Fruit fly (Drosophila melanogaster) whole organism, wandering third instar larva: ENCODE measurements around the gene CG14722.
A peak's percentile ranks its signal among the peaks of the same experiment; 100 is the strongest.

Experiments used
- Abd-B ChIP-seq: fragments of >200 bp; optimal IDR thresholded peaks from 2 replicates; lab custom pipeline; 2017; ENCODE audit warnings: missing biosample characterization, missing genetic modification characterization
- CG9705 ChIP-seq: fragments of 200-800 bp; sonication (Bioruptor generic); optimal IDR thresholded peaks from 2 replicates; lab custom pipeline; 2018; ENCODE audit warnings: missing biosample characterization, mild to moderate bottlenecking, missing genetic modification characterization
- CrebA ChIP-seq: fragments of 200-800 bp; sonication (Bioruptor generic); optimal IDR thresholded peaks from 2 replicates; lab custom pipeline; 2016; ENCODE audit warnings: missing biosample characterization, mild to moderate bottlenecking, missing genetic modification characterization, borderline replicate concordance
- Dif ChIP-seq: fragments of 200-275, 200-300 bp; sonication (Bioruptor generic); optimal IDR thresholded peaks from 2 replicates; lab custom pipeline; 2018; ENCODE audit warnings: missing biosample characterization, missing genetic modification characterization; ENCODE audit not compliant: partially characterized antibody
- GATAd ChIP-seq: sonication (Bioruptor generic); optimal IDR thresholded peaks from 2 replicates; lab custom pipeline; 2016; ENCODE audit warnings: missing biosample characterization, missing genetic modification characterization
- Hr78 ChIP-seq: fragments of >200 bp; optimal IDR thresholded peaks from 2 replicates; lab custom pipeline; 2017; ENCODE audit warnings: missing biosample characterization, missing genetic modification characterization
- Hr83 ChIP-seq: fragments of 200-300 bp; sonication (Bioruptor generic); optimal IDR thresholded peaks from 2 replicates; lab custom pipeline; 2016; ENCODE audit warnings: missing biosample characterization, mild to moderate bottlenecking, missing genetic modification characterization, moderate library complexity; ENCODE audit not compliant: poor library complexity, severe bottlenecking
- Jra ChIP-seq: sonication (Bioruptor generic); optimal IDR thresholded peaks from 2 replicates; lab custom pipeline; 2016; ENCODE audit warnings: missing biosample characterization, missing genetic modification characterization
- Myc ChIP-seq: fragments of >200 bp; optimal IDR thresholded peaks from 2 replicates; lab custom pipeline; 2017
- OdsH ChIP-seq: fragments of 200-800 bp; sonication (Bioruptor generic); optimal IDR thresholded peaks from 2 replicates; lab custom pipeline; 2016; ENCODE audit warnings: missing biosample characterization, mild to moderate bottlenecking, missing genetic modification characterization
- Rel ChIP-seq, 2 experiments: fragments of 200-800 bp; sonication (Bioruptor generic) in 1 of 2; optimal IDR thresholded peaks; 2 replicates in 1 of 2; 3 replicates in 1 of 2; lab custom pipeline; 2016 to 2019; ENCODE audit warnings: mild to moderate bottlenecking in 2 of 2, missing biosample characterization in 2 of 2, missing genetic modification characterization in 2 of 2, moderate library complexity in 1 of 2
- Vsx2 ChIP-seq: fragments of 200-300, 225-300 bp; sonication (Bioruptor generic); optimal IDR thresholded peaks from 2 replicates; lab custom pipeline; 2018; ENCODE audit warnings: missing biosample characterization, missing genetic modification characterization; ENCODE audit not compliant: partially characterized antibody
- dl ChIP-seq, 2 experiments: fragments of 175-275, 200-275 bp in 1 of 2; fragments of 200-275 bp in 1 of 2; sonication (Bioruptor generic); optimal IDR thresholded peaks; lab custom pipeline; 2018; ENCODE audit warnings: mild to moderate bottlenecking in 2 of 2, missing biosample characterization in 2 of 2, missing genetic modification characterization in 2 of 2, moderate library complexity in 2 of 2; ENCODE audit not compliant: partially characterized antibody in 2 of 2, insufficient read depth in 1 of 2
- ey ChIP-seq: fragments of 200-800 bp; sonication (Bioruptor generic); optimal IDR thresholded peaks from 2 replicates; lab custom pipeline; 2016; ENCODE audit warnings: missing biosample characterization, missing genetic modification characterization
- foxo ChIP-seq, 2 experiments: fragments of 200-800 bp; sonication (Bioruptor generic); optimal IDR thresholded peaks; 2 replicates in 1 of 2; 3 replicates in 1 of 2; lab custom pipeline; 2016 to 2017; ENCODE audit warnings: missing biosample characterization in 2 of 2, missing genetic modification characterization in 2 of 2
- h ChIP-seq: fragments of 200-800 bp; sonication (Bioruptor generic); optimal IDR thresholded peaks from 3 replicates; lab custom pipeline; 2016; ENCODE audit warnings: missing biosample characterization, mild to moderate bottlenecking, missing genetic modification characterization
- lola ChIP-seq: fragments of >200 bp; optimal IDR thresholded peaks from 2 replicates; lab custom pipeline; 2017; ENCODE audit warnings: missing biosample characterization, missing genetic modification characterization
- pan ChIP-seq: fragments of >200 bp; optimal IDR thresholded peaks from 2 replicates; lab custom pipeline; 2017
- psq ChIP-seq: fragments of 200-800 bp; sonication (Bioruptor generic); optimal IDR thresholded peaks from 3 replicates; lab custom pipeline; 2017; ENCODE audit warnings: missing biosample characterization, mild to moderate bottlenecking, missing genetic modification characterization, moderate library complexity
- rgr ChIP-seq: fragments of 200-800 bp; sonication (Bioruptor generic); optimal IDR thresholded peaks from 3 replicates; lab custom pipeline; 2016; ENCODE audit warnings: missing biosample characterization, mild to moderate bottlenecking, missing genetic modification characterization
- sv ChIP-seq: fragments of 200-800 bp; sonication (Bioruptor generic); optimal IDR thresholded peaks from 3 replicates; lab custom pipeline; 2016; ENCODE audit warnings: missing biosample characterization, missing genetic modification characterization
- tai ChIP-seq: sonication (Bioruptor generic); optimal IDR thresholded peaks from 2 replicates; lab custom pipeline; 2016; ENCODE audit warnings: missing biosample characterization, missing genetic modification characterization
- usp ChIP-seq: fragments of >200 bp; optimal IDR thresholded peaks from 2 replicates; lab custom pipeline; 2017; ENCODE audit warnings: missing biosample characterization, missing genetic modification characterization
- woc ChIP-seq: sonication (Bioruptor generic); optimal IDR thresholded peaks from 2 replicates; lab custom pipeline; 2016; ENCODE audit warnings: missing biosample characterization, mild to moderate bottlenecking, missing genetic modification characterization

CG14722 gene

dm6 chr3R:11711376-11711775, 30.3 kb upstream of the CG14722 start, which contains the start of gene CG14720:
TSS of gene CG14720 (plus strand) at chr3R:11711676.
- TF ChIP-seq Vsx2 = no peak

- TF ChIP-seq psq = no peak
- TF ChIP-seq tai (GFP tag; lab: Kevin White, UChicago) = no peak
- no peak for TF ChIP-seq sv (GFP tag; lab: Kevin White, UChicago)
- TF ChIP-seq usp = no peak
- no peak for TF ChIP-seq dl (GFP tag; optimal IDR thresholded peaks at IDR 0.05; lab: Kevin White, UChicago; ENCODE audit: insufficient read depth in 1 of 2, partially characterized antibody in 2 of 2)
- no peak for TF ChIP-seq CrebA
- TF ChIP-seq lola = no peak
- no peak for TF ChIP-seq rgr (GFP tag; lab: Kevin White, UChicago)
- no peak for TF ChIP-seq GATAd (GFP tag; lab: Kevin White, UChicago)
- no peak for TF ChIP-seq Hr78
- TF ChIP-seq Abd-B (GFP tag; lab: Kevin White, UChicago) = no peak
- TF ChIP-seq Dif (GFP tag; lab: Kevin White, UChicago) = no peak
- no peak for TF ChIP-seq foxo (GFP tag; optimal IDR thresholded peaks at IDR 0.05; lab: Kevin White, UChicago)
- no peak for TF ChIP-seq h (GFP tag; lab: Kevin White, UChicago)
- TF ChIP-seq, all 38 proteins: peak for 0
Observed at dm6 chr3R:11721593-11721992, 20.1 kb upstream of the CG14722 start, which contains the start of gene CG12594. TSS of gene CG12594 (plus strand) at chr3R:11721734.

- TF ChIP-seq rgr (GFP tag; lab: Kevin White, UChicago) (no peak), ey (GFP tag; lab: Kevin White, UChicago) (peak; percentile 6)
Observed at dm6 chr3R:11735337-11735736, 6.4 kb upstream of the CG14722 start, which contains the start of gene CG14721. TSS of gene CG14721 (plus strand) at chr3R:11735447.

dm6 chr3R:11749297-11750293, 7.9 kb downstream of the CG14722 start, which contains the start of gene CG6923:
TSS of gene CG6923 (minus strand) at chr3R:11750029.
- TF ChIP-seq woc (GFP tag; lab: Kevin White, UChicago) (no peak), Rel (GFP tag; optimal IDR thresholded peaks at IDR 0.05; lab: Kevin White, UChicago) (no peak), Rel (tag; optimal IDR thresholded peaks at IDR 0.05; lab: Kevin White, UChicago) (peak; percentile 73), Hr83 (GFP tag; lab: Kevin White, UChicago) (peak; percentile 2), foxo (GFP tag; optimal IDR thresholded peaks at IDR 0.05; lab: Kevin White, UChicago) (peak in 1 of 2 experiments; percentile 3), GATAd (GFP tag; lab: Kevin White, UChicago) (no peak), Myc (peak; percentile 24)

dm6 chr3R:11750294-11750432, 8.5 kb downstream of the CG14722 start, which contains the start of gene CG43062:
TSS of gene CG43062 (plus strand) at chr3R:11750333.
- TF ChIP-seq Rel (GFP tag; optimal IDR thresholded peaks at IDR 0.05; lab: Kevin White, UChicago) = no peak
- TF ChIP-seq Rel (tag; optimal IDR thresholded peaks at IDR 0.05; lab: Kevin White, UChicago) = no peak
- no peak for TF ChIP-seq pan (lab: Kevin White, UChicago)
- no peak for TF ChIP-seq foxo (GFP tag; optimal IDR thresholded peaks at IDR 0.05; lab: Kevin White, UChicago)
- no peak for TF ChIP-seq Myc
- no peak for TF ChIP-seq ey (GFP tag; lab: Kevin White, UChicago)
- no peak for TF ChIP-seq OdsH
- no peak for TF ChIP-seq Abd-B (GFP tag; lab: Kevin White, UChicago)

dm6 chr3R:11751756-11752155, 10.1 kb downstream of the CG14722 start:
- TF ChIP-seq CrebA (no peak), Hr78 (no peak), ey (GFP tag; lab: Kevin White, UChicago) (no peak), CG9705 (GFP tag; lab: Kevin White, UChicago) (no peak), Jra (GFP tag; lab: Kevin White, UChicago) (no peak), rgr (GFP tag; lab: Kevin White, UChicago) (peak; percentile 15), h (GFP tag; lab: Kevin White, UChicago) (peak; percentile 5)

dm6 chr3R:11756762-11757161, 15.1 kb downstream of the CG14722 start:
- TF ChIP-seq Hr78 = no peak
- TF ChIP-seq, all 38 proteins: peak for 0
